Worm (Caenorhabditis elegans) whole organism, L4 larva: Measurements from ENCODE around the gene C16C4.17.

Experiments
- R02D3.7 ChIP-seq: fragments of 150-350 bp; sonication (generic microtip); optimal IDR thresholded peaks from 3 replicates; lab custom pipeline; 2014; ENCODE audit warnings: missing biosample characterization, missing genetic modification characterization
- aly-2 ChIP-seq: sonication (generic microtip); optimal IDR thresholded peaks from 2 replicates; lab custom pipeline; 2018; ENCODE audit warnings: missing biosample characterization, missing genetic modification characterization
- ceh-82 ChIP-seq: sonication (generic microtip); optimal IDR thresholded peaks from 2 replicates; lab custom pipeline; 2017; ENCODE audit warnings: missing biosample characterization, missing genetic modification characterization
- dmd-6 ChIP-seq: fragments of 200-800 bp; sonication (Bioruptor generic); IDR thresholded peaks from 2 replicates; pipeline ENCODE4 v1.3.6; 2022; ENCODE audit warnings: missing genetic modification reagents, missing genetic modification characterization, missing compliant biosample characterization
- hmg-1.1 ChIP-seq: fragments of 200-800 bp; sonication (Bioruptor generic); IDR thresholded peaks from 2 replicates; pipeline ENCODE4 v1.3.6; 2022; ENCODE audit warnings: missing genetic modification reagents, missing genetic modification characterization, missing compliant biosample characterization
- jun-1 ChIP-seq: fragments of 150-350 bp; optimal IDR thresholded peaks from 2 replicates; lab custom pipeline; 2014; ENCODE audit warnings: missing biosample characterization, missing genetic modification reagents, missing genetic modification characterization
- lim-7 ChIP-seq: fragments of 200-800 bp; sonication (Bioruptor generic); IDR thresholded peaks from 2 replicates; pipeline ENCODE4 v1.3.6; 2022; ENCODE audit warnings: missing genetic modification characterization, missing compliant biosample characterization
- lin-39 ChIP-seq: fragments of 150-350 bp; optimal IDR thresholded peaks from 2 replicates; lab custom pipeline; 2014; ENCODE audit warnings: missing biosample characterization, missing genetic modification reagents, missing genetic modification characterization
- madf-9 ChIP-seq: fragments of 200-800 bp; sonication (Bioruptor generic); conservative IDR thresholded peaks from 2 replicates; pipeline ENCODE4 v1.3.6; 2022; ENCODE audit warnings: missing genetic modification reagents, missing genetic modification characterization, missing compliant biosample characterization
- nhr-11 ChIP-seq: fragments of 150-350 bp; optimal IDR thresholded peaks from 2 replicates; lab custom pipeline; 2014; ENCODE audit warnings: missing biosample characterization, missing genetic modification characterization
- nhr-237 ChIP-seq: sonication (generic microtip); optimal IDR thresholded peaks from 2 replicates; lab custom pipeline; 2017; ENCODE audit warnings: missing biosample characterization, missing genetic modification characterization
- pqm-1 ChIP-seq: sonication (generic microtip); optimal IDR thresholded peaks from 2 replicates; lab custom pipeline; 2017; ENCODE audit warnings: missing biosample characterization, missing genetic modification characterization
- spr-3 ChIP-seq: fragments of 200-800 bp; sonication (Bioruptor generic); optimal IDR thresholded peaks from 2 replicates; lab custom pipeline; 2018; ENCODE audit warnings: mild to moderate bottlenecking, missing genetic modification characterization, missing compliant biosample characterization
- unc-39 ChIP-seq: sonication (generic microtip); optimal IDR thresholded peaks from 2 replicates; lab custom pipeline; 2017; ENCODE audit warnings: missing biosample characterization, missing genetic modification characterization

DNA sequence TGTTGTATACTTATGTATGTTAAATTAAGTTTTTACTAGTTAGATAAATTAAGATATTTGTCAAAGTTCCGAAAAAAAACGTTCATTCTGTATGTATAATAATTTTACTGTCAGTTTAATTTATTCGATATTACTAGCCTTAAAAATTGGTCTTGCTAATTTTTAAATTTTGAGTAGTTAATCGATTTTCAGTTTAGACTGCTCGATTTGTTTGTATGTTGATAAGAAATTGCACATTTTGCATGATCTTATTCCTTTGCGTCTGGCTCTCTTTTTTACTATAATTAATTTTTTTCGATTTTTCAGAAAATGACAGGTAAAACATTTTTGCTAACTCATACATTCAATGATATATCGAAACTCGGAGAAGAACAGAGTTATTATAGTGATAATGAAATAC is 35.6 kb downstream of the C16C4.17 start, which contains the start of gene math-24:
- no peak for TF ChIP-seq hmg-1.1
- no peak for TF ChIP-seq ceh-82 (tag; lab: Kevin White, UChicago)
- no peak for TF ChIP-seq lim-7 (GFP tag; lab: Robert Waterston, UW)
- no peak for TF ChIP-seq unc-39
- TF ChIP-seq jun-1, result no peak
- no peak for TF ChIP-seq spr-3
- TF ChIP-seq pqm-1 (tag; lab: Kevin White, UChicago), result no peak
- no peak for TF ChIP-seq R02D3.7 (tag; lab: Kevin White, UChicago)
- no peak for TF ChIP-seq madf-9 (GFP tag; lab: Robert Waterston, UW)
- TF ChIP-seq nhr-11 (tag; lab: Kevin White, UChicago), result no peak
- TF ChIP-seq lin-39 (tag; lab: Kevin White, UChicago), result no peak
- no peak for TF ChIP-seq aly-2 (tag; lab: Kevin White, UChicago)
- no peak for TF ChIP-seq dmd-6 (GFP tag; lab: Robert Waterston, UW)
- TF ChIP-seq nhr-237 (tag; lab: Kevin White, UChicago), result no peak
